Fruit fly (Drosophila melanogaster) Kc167 (cell line): ENCODE data around the gene SrpRbeta.

ENCODE experiments used
- Myc ChIP-seq: fragments of >200 bp; optimal IDR thresholded peaks from 2 replicates; lab custom pipeline; 2017; ENCODE audit warnings: missing external identifiers
- Sin3A ChIP-seq: fragments of >200 bp; optimal IDR thresholded peaks from 2 replicates; lab custom pipeline; 2018; ENCODE audit warnings: missing external identifiers
- h ChIP-seq: fragments of >200 bp; optimal IDR thresholded peaks from 3 replicates; lab custom pipeline; 2018; ENCODE audit warnings: missing external identifiers
- psq ChIP-seq: fragments of >200 bp; optimal IDR thresholded peaks from 2 replicates; lab custom pipeline; 2017; ENCODE audit warnings: missing external identifiers
- ttk ChIP-seq: sonication (Bioruptor generic); optimal IDR thresholded peaks from 2 replicates; lab custom pipeline; 2017; ENCODE audit warnings: missing external identifiers

- TF ChIP-seq h (lab: Kevin White, UChicago) (no peak), Myc (no peak), psq (lab: Kevin White, UChicago) (no peak), ttk (lab: Kevin White, UChicago) (no peak), Sin3A (no peak)
Observed at dm6 chr3L:8676500-8676899, 43.5 kb downstream of the SrpRbeta start.
